5 fruit fly cellular contexts compared by ENCODE assay signal in the genomic region with DNA sequence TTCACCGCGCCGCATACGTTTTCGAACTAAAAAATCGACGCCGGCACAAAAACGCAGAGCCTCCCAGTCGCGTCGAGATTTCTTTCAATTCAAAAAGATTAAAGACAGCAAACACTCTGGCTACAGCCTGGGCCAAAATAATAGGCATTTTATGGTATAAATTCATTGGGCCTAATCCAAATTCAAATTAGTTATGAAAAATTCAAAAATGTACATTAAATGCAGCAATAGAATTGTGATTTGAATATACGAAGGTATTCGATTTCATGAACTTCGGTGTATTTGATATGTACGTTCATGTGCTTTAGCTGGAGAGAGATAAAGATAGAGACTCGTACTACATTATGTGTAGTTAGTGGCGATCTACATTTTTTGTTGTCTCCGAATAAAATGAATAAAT.
TF ChIP-seq lines count a peak whose summit lies in the region.

A gene (minus strand): TSS at position 35 of the 400 bp plus-strand sequence.

TF ChIP-seq in whole organism, adult, 20 proteins besides CTCF, POLR2A, EP300 and RAD21 (continued from another document):
- TF ChIP-seq pad (GFP tag; optimal IDR thresholded peaks at IDR 0.05; lab: Kevin White, UChicago) (peak; percentile 82), CG14711 (tag; optimal IDR thresholded peaks at IDR 0.05; lab: Kevin White, UChicago) (peak; percentile 93), ovo (GFP tag; optimal IDR thresholded peaks at IDR 0.05; lab: Kevin White, UChicago) (peak; percentile 17)

TF ChIP-seq in whole organism, embryonic, 481 proteins besides CTCF, POLR2A, EP300 and RAD21 (continued from another document and continues in another):
- TF ChIP-seq CG17829 (tag; optimal IDR thresholded peaks at IDR 0.05; lab: Kevin White, UChicago) (peak; percentile 85), CG8944 (GFP tag; optimal IDR thresholded peaks at IDR 0.05; lab: Kevin White, UChicago) (peak; percentile 82), dysf (GFP tag; IDR thresholded peaks at IDR 0.05; lab: Robert Waterston, UW) (peak; percentile 92), CG3726 (GFP tag; IDR thresholded peaks at IDR 0.05; lab: Robert Waterston, UW) (0 out of 3 replicates have a peak, but pooled peaks have one; percentile 69), MESR4 (GFP tag; optimal IDR thresholded peaks at IDR 0.05; lab: Kevin White, UChicago) (peak; percentile 27), Stat92E (GFP tag; optimal IDR thresholded peaks at IDR 0.05; lab: Kevin White, UChicago) (no peak), croc (GFP tag; conservative IDR thresholded peaks at IDR 0.05; lab: Robert Waterston, UW) (peak; percentile 54), CG7839 (tag; optimal IDR thresholded peaks at IDR 0.05; lab: Kevin White, UChicago) (peak; percentile 95), crc (GFP tag; optimal IDR thresholded peaks at IDR 0.05; lab: Kevin White, UChicago) (peak; percentile 87), schlank (tag; optimal IDR thresholded peaks at IDR 0.05; lab: Kevin White, UChicago) (peak; percentile 89), dan (GFP tag; IDR thresholded peaks at IDR 0.05; lab: Robert Waterston, UW) (no peak), Abd-B (GFP tag; optimal IDR thresholded peaks at IDR 0.05; lab: Kevin White, UChicago) (peak; percentile 74), CG14050 (GFP tag; IDR thresholded peaks at IDR 0.05; lab: Robert Waterston, UW) (peak; percentile 86), Spps (tag; optimal IDR thresholded peaks at IDR 0.05; lab: Kevin White, UChicago) (peak; percentile 34), lmd (GFP tag; IDR thresholded peaks at IDR 0.05; lab: Robert Waterston, UW) (peak; percentile 87), Scr (GFP tag; IDR thresholded peaks at IDR 0.05; lab: Robert Waterston, UW; ENCODE audit: partially characterized antibody) (no peak), CG4360 (GFP tag; IDR thresholded peaks at IDR 0.05; lab: Robert Waterston, UW) (peak; percentile 56; the same call in 1 of the 2 replicates), run (tag; optimal IDR thresholded peaks at IDR 0.05; lab: Kevin White, UChicago) (peak; percentile 85), insv (GFP tag; optimal IDR thresholded peaks at IDR 0.05; lab: Kevin White, UChicago) (no peak), Xbp1 (GFP tag; optimal IDR thresholded peaks at IDR 0.05; lab: Kevin White, UChicago) (peak; percentile 89), CG17359 (tag; optimal IDR thresholded peaks at IDR 0.05; lab: Kevin White, UChicago) (peak; percentile 94), CG4328 (GFP tag; optimal IDR thresholded peaks at IDR 0.05; lab: Kevin White, UChicago) (peak; percentile 17), Gsc (GFP tag; IDR thresholded peaks at IDR 0.05; lab: Robert Waterston, UW) (peak; percentile 49; the same call in 1 of the 2 replicates), eyg (GFP tag; optimal IDR thresholded peaks at IDR 0.05; lab: Kevin White, UChicago) (peak; percentile 85), Sox100B (GFP tag; optimal IDR thresholded peaks at IDR 0.05; lab: Kevin White, UChicago) (peak; percentile 87), CG18011 (GFP tag; optimal IDR thresholded peaks at IDR 0.05; lab: Kevin White, UChicago) (peak; percentile 80), hth (optimal IDR thresholded peaks at IDR 0.05; lab: Kevin White, UChicago) (no peak), Nf-YA (GFP tag; IDR thresholded peaks at IDR 0.05; lab: Robert Waterston, UW) (peak; percentile 77), Sin3A (optimal IDR thresholded peaks at IDR 0.05; lab: Kevin White, UChicago) (no peak), Oaz (GFP tag; IDR thresholded peaks at IDR 0.05; lab: Robert Waterston, UW) (peak; percentile 90)

TF ChIP-seq in whole organism, prepupa, 60 proteins besides CTCF, POLR2A, EP300 and RAD21 (continued from another document and continues in another):
- TF ChIP-seq CG4318 (GFP tag; optimal IDR thresholded peaks at IDR 0.05; lab: Kevin White, UChicago) (peak; percentile 83), CG8319 (GFP tag; optimal IDR thresholded peaks at IDR 0.05; lab: Kevin White, UChicago) (peak; percentile 79), Sox102F (GFP tag; optimal IDR thresholded peaks at IDR 0.05; lab: Kevin White, UChicago) (peak; percentile 88), CG6276 (GFP tag; optimal IDR thresholded peaks at IDR 0.05; lab: Kevin White, UChicago) (peak; percentile 93), salr (GFP tag; optimal IDR thresholded peaks at IDR 0.05; lab: Kevin White, UChicago) (peak; percentile 77 to 84), Smox (GFP tag; optimal IDR thresholded peaks at IDR 0.05; lab: Kevin White, UChicago) (peak; percentile 87), CG7368 (GFP tag; optimal IDR thresholded peaks at IDR 0.05; lab: Kevin White, UChicago) (peak; percentile 91), CG6808 (GFP tag; optimal IDR thresholded peaks at IDR 0.05; lab: Kevin White, UChicago) (peak; percentile 74), CG11902 (GFP tag; optimal IDR thresholded peaks at IDR 0.05; lab: Kevin White, UChicago) (peak; percentile 81), Hr38 (GFP tag; optimal IDR thresholded peaks at IDR 0.05; lab: Kevin White, UChicago) (no peak), CG8632 (GFP tag; optimal IDR thresholded peaks at IDR 0.05; lab: Kevin White, UChicago) (peak; percentile 86), Sox15 (GFP tag; optimal IDR thresholded peaks at IDR 0.05; lab: Kevin White, UChicago) (peak; percentile 87), CG1621 (tag; optimal IDR thresholded peaks at IDR 0.05; lab: Kevin White, UChicago) (peak; percentile 89), CG16779 (tag; optimal IDR thresholded peaks at IDR 0.05; lab: Kevin White, UChicago) (peak; percentile 81), CG10631 (GFP tag; optimal IDR thresholded peaks at IDR 0.05; lab: Kevin White, UChicago) (peak; percentile 87), CG32006 (GFP tag; optimal IDR thresholded peaks at IDR 0.05; lab: Kevin White, UChicago) (peak; percentile 92), CG6854 (GFP tag; optimal IDR thresholded peaks at IDR 0.05; lab: Kevin White, UChicago) (peak; percentile 78), Gug (GFP tag; IDR thresholded peaks at IDR 0.05; lab: Robert Waterston, UW) (peak; percentile 93), CG10669 (GFP tag; optimal IDR thresholded peaks at IDR 0.05; lab: Kevin White, UChicago) (peak; percentile 90), dsx (GFP tag; optimal IDR thresholded peaks at IDR 0.05; lab: Kevin White, UChicago; ENCODE audit: poor library complexity, severe bottlenecking) (peak; percentile 80), pdm3 (GFP tag; optimal IDR thresholded peaks at IDR 0.05; lab: Kevin White, UChicago) (peak; percentile 94), CG11762 (GFP tag; optimal IDR thresholded peaks at IDR 0.05; lab: Kevin White, UChicago; ENCODE audit: insufficient read depth) (peak; percentile 88), eg (GFP tag; IDR thresholded peaks at IDR 0.05; lab: Robert Waterston, UW) (peak; percentile 98), Hr39 (GFP tag; optimal IDR thresholded peaks at IDR 0.05; lab: Kevin White, UChicago) (peak; percentile 89), OdsH (GFP tag; optimal IDR thresholded peaks at IDR 0.05; lab: Kevin White, UChicago) (peak; percentile 92), CG6792 (GFP tag; optimal IDR thresholded peaks at IDR 0.05; lab: Kevin White, UChicago) (peak; percentile 92), Hr4 (GFP tag; optimal IDR thresholded peaks at IDR 0.05; lab: Kevin White, UChicago) (peak; percentile 92), Ets21C (GFP tag; optimal IDR thresholded peaks at IDR 0.05; lab: Kevin White, UChicago) (peak; percentile 81), Eip75B (GFP tag; optimal IDR thresholded peaks at IDR 0.05; lab: Kevin White, UChicago) (peak; percentile 85), dac (GFP tag; optimal IDR thresholded peaks at IDR 0.05; lab: Kevin White, UChicago) (peak; percentile 81), svp (GFP tag; lab: Kevin White, UChicago) (peak; percentile 92)

TF ChIP-seq in whole organism, pupa, 21 proteins besides CTCF, POLR2A, EP300 and RAD21 (continued from another document):
- peak; percentile 89 for TF ChIP-seq CG14655 (GFP tag; optimal IDR thresholded peaks at IDR 0.05; lab: Kevin White, UChicago)

TF ChIP-seq in whole organism, wandering third instar larva, 38 proteins besides CTCF, POLR2A, EP300 and RAD21 (continued from another document):
- TF ChIP-seq Dif (GFP tag; optimal IDR thresholded peaks at IDR 0.05; lab: Kevin White, UChicago; ENCODE audit: partially characterized antibody) (no peak), Vsx2 (GFP tag; optimal IDR thresholded peaks at IDR 0.05; lab: Kevin White, UChicago; ENCODE audit: partially characterized antibody) (no peak), OdsH (GFP tag; optimal IDR thresholded peaks at IDR 0.05; lab: Kevin White, UChicago) (peak; percentile 88), Dfd (GFP tag; optimal IDR thresholded peaks at IDR 0.05; lab: Kevin White, UChicago) (no peak), dmrt93B (GFP tag; optimal IDR thresholded peaks at IDR 0.05; lab: Kevin White, UChicago) (peak; percentile 67), foxo (GFP tag; optimal IDR thresholded peaks at IDR 0.05; lab: Kevin White, UChicago) (peak; percentile 81 to 91), HLH106 (tag; optimal IDR thresholded peaks at IDR 0.05; lab: Kevin White, UChicago) (peak; percentile 84), Hr78 (GFP tag; optimal IDR thresholded peaks at IDR 0.05; lab: Kevin White, UChicago) (no peak), br (GFP tag; optimal IDR thresholded peaks at IDR 0.05; lab: Kevin White, UChicago) (peak; percentile 87), CrebA (GFP tag; optimal IDR thresholded peaks at IDR 0.05; lab: Kevin White, UChicago; ENCODE audit: borderline replicate concordance) (no peak), ey (GFP tag; optimal IDR thresholded peaks at IDR 0.05; lab: Kevin White, UChicago) (peak; percentile 92), h (GFP tag; optimal IDR thresholded peaks at IDR 0.05; lab: Kevin White, UChicago) (peak; percentile 91), dsf (GFP tag; optimal IDR thresholded peaks at IDR 0.05; lab: Kevin White, UChicago; ENCODE audit: borderline replicate concordance) (peak; percentile 31), sage (GFP tag; optimal IDR thresholded peaks at IDR 0.05; lab: Kevin White, UChicago) (peak; percentile 78), Sp1 (GFP tag; optimal IDR thresholded peaks at IDR 0.05; lab: Kevin White, UChicago) (peak; percentile 82), Hr83 (GFP tag; optimal IDR thresholded peaks at IDR 0.05; lab: Kevin White, UChicago; ENCODE audit: poor library complexity, severe bottlenecking) (peak; percentile 40)
